Fruit fly (Drosophila melanogaster): ENCODE measurements around the gene kst.
A peak's percentile ranks its signal among the peaks of the same experiment; 100 is the strongest.

- TF ChIP-seq Pdp1 (GFP tag; optimal IDR thresholded peaks at IDR 0.05): peak in 1 of 2 experiments; percentile 56
- TF ChIP-seq jigr1 (GFP tag; IDR thresholded peaks at IDR 0.05): no peak
- no peak for TF ChIP-seq nerfin-2 (GFP tag; IDR thresholded peaks at IDR 0.05; ENCODE audit: partially characterized antibody)
- TF ChIP-seq kay (GFP tag; optimal IDR thresholded peaks at IDR 0.05): no peak
- TF ChIP-seq CG5953 (GFP tag; IDR thresholded peaks at IDR 0.05): no peak
- no peak for TF ChIP-seq ash1 (GFP tag; optimal IDR thresholded peaks at IDR 0.05)
- no peak for TF ChIP-seq gcm2 (GFP tag; optimal IDR thresholded peaks at IDR 0.05)
- no peak for TF ChIP-seq zf30C (GFP tag; optimal IDR thresholded peaks at IDR 0.05)
- no peak for TF ChIP-seq slp2 (GFP tag; optimal IDR thresholded peaks at IDR 0.05)
- TF ChIP-seq CG2116 (GFP tag; optimal IDR thresholded peaks at IDR 0.05): no peak
These were observed 3.1 kb downstream of the kst start for dm6 chr3L:3339695-3340226.
